Worm (Caenorhabditis elegans): ENCODE data around the gene K10D2.5.

- no peak for TF ChIP-seq nhr-67 (tag; optimal IDR thresholded peaks at IDR 0.05)
- TF ChIP-seq nhr-28 (tag; optimal IDR thresholded peaks at IDR 0.05), result no peak
- no peak for TF ChIP-seq lin-15B (tag; optimal IDR thresholded peaks at IDR 0.05)
- no peak for TF ChIP-seq fkh-10 (GFP tag; optimal IDR thresholded peaks at IDR 0.05)
- TF ChIP-seq pqm-1 (tag; optimal IDR thresholded peaks at IDR 0.05), result no peak
These were observed 619 bp downstream of the K10D2.5 start, which contains the start of gene emb-1 for ce11 chrIII:5173139-5173538.
